Fruit fly (Drosophila melanogaster) S2 (cell line): Measurements from ENCODE around the gene CG14450.

ENCODE experiments used
- CG8478 ChIP-seq: fragments of >200 bp; optimal IDR thresholded peaks from 2 replicates; lab custom pipeline; 2018
- CTCF ChIP-seq, 2 experiments: fragments of >200 bp; optimal IDR thresholded peaks; 2 replicates each; lab custom pipeline; 2018

Gene CG14450

dm6 chr3L:22727739-22728335, at the start of gene CG14450, which contains the start of gene CG11367:
Gene CG14450 (minus strand): TSS chr3L:22727789.
Gene CG11367 (plus strand): TSS chr3L:22728111.
- TF ChIP-seq CTCF (optimal IDR thresholded peaks at IDR 0.05; lab: Kevin White, UChicago) (no peak), CG8478 (lab: Kevin White, UChicago) (no peak)

DNA sequence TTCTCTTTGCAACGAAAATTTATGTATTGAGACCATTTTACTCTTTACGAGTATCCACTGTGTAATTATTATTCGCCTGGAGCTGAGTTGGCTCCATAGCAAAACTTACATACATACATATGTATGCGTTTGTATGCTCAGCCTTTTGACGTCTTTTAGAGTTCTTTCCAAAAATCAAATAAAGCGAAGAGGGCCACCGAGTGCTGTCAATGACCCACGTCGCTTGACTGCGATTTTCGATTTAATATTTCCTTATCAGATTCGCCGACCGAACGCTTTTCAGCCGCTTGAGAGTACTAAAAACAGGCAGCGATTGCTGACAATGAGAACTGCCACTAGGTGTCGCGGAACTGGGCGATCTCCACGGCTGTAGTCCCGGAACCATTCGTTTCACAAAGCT, 46.9 kb upstream of the CG14450 start:
- TF ChIP-seq CTCF (optimal IDR thresholded peaks at IDR 0.05; lab: Kevin White, UChicago) (no peak), CG8478 (lab: Kevin White, UChicago) (no peak)

- TF ChIP-seq CG8478 (lab: Kevin White, UChicago): no peak
- TF ChIP-seq CTCF (optimal IDR thresholded peaks at IDR 0.05; lab: Kevin White, UChicago): peak; percentile 17 to 37
Observed at dm6 chr3L:22773383-22773873, 45.8 kb upstream of the CG14450 start.

- TF ChIP-seq CTCF (optimal IDR thresholded peaks at IDR 0.05; lab: Kevin White, UChicago) (no peak), CG8478 (lab: Kevin White, UChicago) (no peak)
Observed at dm6 chr3L:22749987-22750386, 22.4 kb upstream of the CG14450 start.

dm6 chr3L:22749147-22749550, 21.6 kb upstream of the CG14450 start, which contains the start of gene SPoCk:
Gene SPoCk (plus strand): TSS chr3L:22749444.
- TF ChIP-seq CG8478 (lab: Kevin White, UChicago) (no peak), CTCF (optimal IDR thresholded peaks at IDR 0.05; lab: Kevin White, UChicago) (peak; percentile 37 to 46)

DNA sequence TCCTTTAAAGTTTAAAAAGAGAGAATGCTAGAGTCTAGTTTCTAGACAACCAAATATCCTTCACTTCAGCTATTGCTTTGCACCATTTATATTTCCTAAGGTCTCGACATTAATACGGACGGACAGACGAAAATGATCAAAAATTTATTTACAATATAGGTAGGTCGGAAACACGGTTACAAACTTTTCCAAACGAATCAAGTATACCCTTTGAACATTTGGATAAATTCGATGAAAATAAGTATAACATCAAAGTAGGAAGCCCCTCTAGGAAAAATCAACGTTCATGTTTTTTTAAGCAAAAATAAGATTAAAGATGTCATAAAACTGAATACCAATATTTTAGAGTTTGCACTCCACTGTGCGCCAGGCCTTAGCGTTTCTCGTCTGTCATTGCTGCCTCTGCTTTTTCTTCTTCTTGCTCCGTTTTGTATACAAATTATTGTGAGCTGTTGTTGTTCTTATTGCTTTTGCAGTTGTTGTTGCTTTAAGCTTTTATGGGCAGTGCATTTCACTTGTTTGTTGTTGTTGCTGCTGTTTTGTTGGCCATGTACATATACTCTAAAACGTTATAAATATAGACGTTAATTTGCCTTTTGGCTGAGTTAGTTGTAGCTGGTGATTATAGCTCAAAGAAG, 15.5 kb upstream of the CG14450 start:
- no peak for TF ChIP-seq CTCF (optimal IDR thresholded peaks at IDR 0.05; lab: Kevin White, UChicago)
- no peak for TF ChIP-seq CG8478 (lab: Kevin White, UChicago)

- no peak for TF ChIP-seq CG8478 (lab: Kevin White, UChicago)
Observed at dm6 chr3L:22742121-22742531, 14.5 kb upstream of the CG14450 start.

dm6 chr3L:22741389-22742120, 14.0 kb upstream of the CG14450 start, which contains the start of gene CG7369:
Gene CG7369 (plus strand): TSS chr3L:22741793.
- no peak for TF ChIP-seq CG8478 (lab: Kevin White, UChicago)
- no peak for TF ChIP-seq CTCF (optimal IDR thresholded peaks at IDR 0.05; lab: Kevin White, UChicago)

DNA sequence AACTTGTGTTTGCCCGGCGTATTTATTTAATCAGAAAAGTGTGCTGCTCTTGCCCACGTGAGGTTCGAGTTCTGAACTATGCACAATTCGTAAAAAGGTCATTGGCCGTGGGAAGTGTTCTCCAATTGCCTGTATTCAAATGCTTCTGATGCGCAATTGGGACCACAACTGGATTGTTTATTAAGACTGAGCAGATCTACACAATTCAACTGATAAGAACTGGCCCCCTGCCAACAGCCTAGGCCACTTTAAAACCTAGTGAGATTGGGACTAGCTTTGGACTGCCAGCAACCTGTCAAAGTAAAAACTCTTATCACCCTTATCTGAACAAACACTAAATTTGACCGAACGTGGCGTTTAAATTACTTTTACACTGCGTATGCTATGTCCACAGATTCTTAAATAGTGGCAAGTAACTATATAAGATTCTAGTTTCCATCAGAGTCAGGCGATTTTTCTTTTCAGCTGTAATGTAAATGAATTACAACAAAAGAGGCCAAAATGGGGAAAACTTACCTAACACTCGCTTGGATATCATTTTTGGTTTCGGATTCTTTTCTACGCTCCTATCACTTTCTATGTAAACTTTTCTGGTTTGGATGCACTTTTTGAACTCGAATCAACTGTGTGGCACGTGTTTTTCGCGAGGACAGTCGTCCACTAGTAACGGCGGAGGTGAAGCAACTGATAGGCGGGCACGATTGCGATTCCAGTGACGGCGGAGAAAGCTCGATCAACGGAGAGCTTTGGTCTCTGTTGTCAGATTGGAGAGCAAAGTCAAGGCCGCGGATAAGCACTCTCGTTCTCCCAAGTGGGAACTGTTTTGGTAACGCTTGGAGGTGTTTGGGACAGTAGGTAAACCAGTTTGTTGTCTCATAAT, 10.4 kb upstream of the CG14450 start, which contains the start of gene CG11241:
Gene CG11241 (minus strand): TSS at position 689 of the 880 bp plus-strand sequence.
- TF ChIP-seq CTCF (optimal IDR thresholded peaks at IDR 0.05; lab: Kevin White, UChicago) (no peak), CG8478 (lab: Kevin White, UChicago) (no peak)

DNA sequence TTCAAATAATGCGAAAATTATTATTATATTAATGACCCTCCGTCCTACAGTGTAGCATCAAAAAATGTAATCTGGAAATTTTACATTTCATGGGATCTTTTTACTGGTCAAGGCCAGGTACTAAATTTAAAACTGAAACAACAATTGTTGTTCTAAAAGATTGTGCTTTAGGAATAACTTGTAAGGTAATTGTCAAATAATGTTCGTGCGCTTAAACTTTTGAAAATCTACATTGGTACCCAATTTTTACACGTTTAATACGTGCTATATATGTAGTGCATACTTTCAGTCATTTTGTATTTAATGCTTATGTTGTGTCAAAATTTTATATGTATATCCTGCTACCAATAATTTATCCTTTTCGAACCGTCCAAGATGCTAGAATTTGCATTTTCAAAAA, 6.0 kb upstream of the CG14450 start:
- TF ChIP-seq CTCF (optimal IDR thresholded peaks at IDR 0.05; lab: Kevin White, UChicago) (no peak), CG8478 (lab: Kevin White, UChicago) (no peak)

dm6 chr3L:22731393-22731792, 3.8 kb upstream of the CG14450 start:
- TF ChIP-seq CG8478 (lab: Kevin White, UChicago) (no peak), CTCF (optimal IDR thresholded peaks at IDR 0.05; lab: Kevin White, UChicago) (no peak)

DNA sequence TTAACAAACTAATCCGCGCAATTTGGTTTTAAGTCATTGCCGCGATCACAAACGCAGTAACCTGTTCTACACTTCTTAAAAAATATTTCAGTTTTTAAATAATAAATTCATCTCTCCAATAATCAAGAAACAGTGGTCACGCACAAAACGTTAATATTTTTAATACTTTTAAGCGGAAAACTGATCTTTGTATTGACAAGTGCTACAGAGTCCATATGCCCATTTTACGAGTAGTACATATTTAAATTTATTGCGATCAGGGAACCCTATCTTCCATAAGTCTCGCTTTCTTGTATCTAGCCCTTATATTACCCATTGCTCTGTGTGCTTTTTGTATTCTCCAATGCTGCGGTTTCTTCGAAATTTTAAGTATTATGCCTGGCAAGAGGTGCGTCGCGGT, 1.9 kb upstream of the CG14450 start, which contains the start of gene CG32454:
Gene CG32454 (plus strand): TSS at position 301 of the 400 bp plus-strand sequence.
- no peak for TF ChIP-seq CTCF (optimal IDR thresholded peaks at IDR 0.05; lab: Kevin White, UChicago)
- TF ChIP-seq CG8478 (lab: Kevin White, UChicago): no peak

dm6 chr3L:22724046-22724771, 3.4 kb downstream of the CG14450 start:
- TF ChIP-seq CG8478 (lab: Kevin White, UChicago) (no peak), CTCF (optimal IDR thresholded peaks at IDR 0.05; lab: Kevin White, UChicago) (no peak)
